Fruit fly (Drosophila melanogaster) whole organism, embryonic: ENCODE measurements around the gene NFAT.

Experiments used
- CG11247 ChIP-seq: fragments of 200-800 bp; sonication (Bioruptor generic); IDR thresholded peaks from 2 replicates; pipeline ENCODE4 v1.3.6; 2022; ENCODE audit warnings: missing biosample characterization, missing genetic modification characterization
- CG11696 ChIP-seq: fragments of 200-800 bp; sonication (Bioruptor generic); IDR thresholded peaks from 2 replicates; pipeline ENCODE4 v1.3.6; 2022; ENCODE audit warnings: missing biosample characterization, missing genetic modification characterization
- CG12659 ChIP-seq: fragments of 200-800 bp; sonication (Bioruptor generic); optimal IDR thresholded peaks from 3 replicates; lab custom pipeline; 2017; ENCODE audit warnings: mild to moderate bottlenecking, missing biosample characterization, missing genetic modification reagents, missing genetic modification characterization
- CG15269 ChIP-seq: fragments of 200-800 bp; sonication (Bioruptor generic); optimal IDR thresholded peaks from 2 replicates; lab custom pipeline; 2018; ENCODE audit warnings: missing biosample characterization, mild to moderate bottlenecking, missing genetic modification characterization, moderate library complexity
- CG17359 ChIP-seq: fragments of 200-800 bp; sonication (Bioruptor generic); optimal IDR thresholded peaks from 3 replicates; lab custom pipeline; 2018; ENCODE audit warnings: missing biosample characterization, mild to moderate bottlenecking, missing genetic modification characterization, moderate library complexity
- CG18476 ChIP-seq: fragments of 200-800 bp; sonication (Bioruptor generic); optimal IDR thresholded peaks from 2 replicates; lab custom pipeline; 2016; ENCODE audit warnings: missing biosample characterization, mild to moderate bottlenecking, missing genetic modification characterization
- CG31441 ChIP-seq: fragments of 200-800 bp; sonication (Bioruptor generic); IDR thresholded peaks from 2 replicates; pipeline ENCODE4 v1.3.6; 2022; ENCODE audit warnings: missing biosample characterization, missing genetic modification characterization
- CG3407 ChIP-seq: fragments of 200-800 bp; sonication (Bioruptor generic); optimal IDR thresholded peaks from 2 replicates; lab custom pipeline; 2018; ENCODE audit warnings: missing biosample characterization, mild to moderate bottlenecking, missing genetic modification characterization
- CG3726 ChIP-seq: fragments of 200-800 bp; sonication (Bioruptor generic); IDR thresholded peaks from 3 replicates; pipeline ENCODE4, ENCODE4 v1.3.6; 2022; ENCODE audit warnings: missing biosample characterization, missing genetic modification characterization
- CG43689 ChIP-seq: fragments of 200-800 bp; sonication (Bioruptor generic); IDR thresholded peaks from 2 replicates; pipeline ENCODE4 v1.3.6; 2022; ENCODE audit warnings: missing biosample characterization, missing genetic modification characterization
- CG5953 ChIP-seq: fragments of 200-800 bp; sonication (Bioruptor generic); IDR thresholded peaks from 2 replicates; pipeline ENCODE4 v1.3.6; 2022; ENCODE audit warnings: missing biosample characterization, missing genetic modification characterization
- CG6689 ChIP-seq: fragments of 200-800 bp; sonication (Bioruptor generic); IDR thresholded peaks from 2 replicates; pipeline ENCODE4 v1.3.6; 2022; ENCODE audit warnings: missing biosample characterization, missing genetic modification characterization
- CG6791 ChIP-seq: fragments of 200-800 bp; sonication (Bioruptor generic); IDR thresholded peaks from 3 replicates; pipeline ENCODE4 v1.3.6; 2022; ENCODE audit warnings: missing biosample characterization, missing genetic modification characterization; ENCODE audit not compliant: partially characterized antibody
- CG7839 ChIP-seq: fragments of 200-800 bp; sonication (Bioruptor generic); optimal IDR thresholded peaks from 3 replicates; lab custom pipeline; 2018; ENCODE audit warnings: missing biosample characterization, mild to moderate bottlenecking, missing genetic modification characterization, moderate library complexity
- CG8281 ChIP-seq: fragments of 200-800 bp; sonication (Bioruptor generic); optimal IDR thresholded peaks from 2 replicates; lab custom pipeline; 2018; ENCODE audit warnings: missing biosample characterization, mild to moderate bottlenecking, missing genetic modification characterization, moderate library complexity
- Chrac-16 ChIP-seq: fragments of 200-800 bp; sonication (Bioruptor generic); optimal IDR thresholded peaks from 3 replicates; lab custom pipeline; 2016; ENCODE audit warnings: missing biosample characterization, missing genetic modification characterization
- Dad ChIP-seq: fragments of 200-800 bp; sonication (Bioruptor generic); optimal IDR thresholded peaks from 3 replicates; lab custom pipeline; 2016; ENCODE audit warnings: missing biosample characterization, missing genetic modification characterization
- Dfd ChIP-seq, 2 experiments: fragments of >200 bp; optimal IDR thresholded peaks; 2 replicates each; lab custom pipeline; 2017; ENCODE audit warnings: missing biosample characterization in 2 of 2, missing genetic modification characterization in 2 of 2
- H15 ChIP-seq: fragments of 200-800 bp; sonication (Bioruptor generic); IDR thresholded peaks from 3 replicates; pipeline ENCODE4 v1.3.6; 2022; ENCODE audit warnings: missing biosample characterization, missing genetic modification characterization
- HHEX ChIP-seq: fragments of 200-800 bp; sonication (Bioruptor generic); optimal IDR thresholded peaks from 3 replicates; lab custom pipeline; 2017; ENCODE audit warnings: missing biosample characterization, mild to moderate bottlenecking, missing genetic modification characterization, missing genetic modification reagents
- Mes4 ChIP-seq: fragments of 200-800 bp; sonication (Bioruptor generic); optimal IDR thresholded peaks from 2 replicates; lab custom pipeline; 2016; ENCODE audit warnings: missing biosample characterization, missing genetic modification characterization
- Neu2 ChIP-seq: fragments of 200-800 bp; sonication (Bioruptor generic); optimal IDR thresholded peaks from 3 replicates; lab custom pipeline; 2016; ENCODE audit warnings: missing biosample characterization, missing genetic modification characterization, borderline replicate concordance
- Ptx1 ChIP-seq: fragments of 200-800 bp; sonication (Bioruptor generic); IDR thresholded peaks from 2 replicates; pipeline ENCODE4 v1.3.6; 2022; ENCODE audit warnings: missing biosample characterization, missing genetic modification characterization
- Side ChIP-seq: fragments of 200-800 bp; sonication (Bioruptor generic); optimal IDR thresholded peaks from 2 replicates; lab custom pipeline; 2016; ENCODE audit warnings: missing biosample characterization, missing genetic modification characterization
- Taf1 ChIP-seq: fragments of 200-800 bp; sonication (Bioruptor generic); IDR thresholded peaks from 2 replicates; pipeline ENCODE4 v1.3.6; 2022; ENCODE audit warnings: missing biosample characterization, missing genetic modification characterization
- amos ChIP-seq: fragments of 200-800 bp; sonication (Bioruptor generic); IDR thresholded peaks from 2 replicates; pipeline ENCODE4 v1.3.6; 2022; ENCODE audit warnings: missing biosample characterization, missing genetic modification characterization; ENCODE audit not compliant: partially characterized antibody
- bcd ChIP-seq: fragments of 200-800 bp; sonication (Bioruptor generic); optimal IDR thresholded peaks from 2 replicates; lab custom pipeline; 2017; ENCODE audit warnings: missing biosample characterization, mild to moderate bottlenecking, missing genetic modification characterization
- dati ChIP-seq: fragments of 200-800 bp; sonication (Bioruptor generic); IDR thresholded peaks from 2 replicates; pipeline ENCODE4 v1.3.6; 2022; ENCODE audit warnings: missing biosample characterization, missing genetic modification characterization
- ewg ChIP-seq: fragments of 200-800 bp; sonication (Bioruptor generic); optimal IDR thresholded peaks from 3 replicates; lab custom pipeline; 2017; ENCODE audit warnings: mild to moderate bottlenecking, missing biosample characterization, missing genetic modification reagents, missing genetic modification characterization
- fu2 ChIP-seq: fragments of 200-800 bp; sonication (Bioruptor generic); optimal IDR thresholded peaks from 2 replicates; lab custom pipeline; 2016; ENCODE audit warnings: missing biosample characterization, missing genetic modification characterization
- gcm ChIP-seq: fragments of 200-800 bp; sonication (Bioruptor generic); optimal IDR thresholded peaks from 2 replicates; lab custom pipeline; 2019; ENCODE audit warnings: missing biosample characterization, mild to moderate bottlenecking, missing genetic modification characterization, moderate library complexity
- gro ChIP-seq: fragments of 200-800 bp; sonication (Bioruptor generic); optimal IDR thresholded peaks from 2 replicates; lab custom pipeline; 2016; ENCODE audit warnings: missing biosample characterization, missing genetic modification characterization
- her ChIP-seq: fragments of 200-800 bp; sonication (Bioruptor generic); optimal IDR thresholded peaks from 2 replicates; lab custom pipeline; 2016; ENCODE audit warnings: missing biosample characterization, missing genetic modification characterization
- lola ChIP-seq, 3 experiments: fragments of >200 bp in 2 of 3; fragments of 200-800 bp in 1 of 3; sonication (Bioruptor generic) in 1 of 3; optimal IDR thresholded peaks; 2 replicates each; lab custom pipeline; 2017 to 2019; ENCODE audit warnings: missing biosample characterization in 3 of 3, missing genetic modification characterization in 3 of 3, mild to moderate bottlenecking in 1 of 3, moderate library complexity in 1 of 3
- pb ChIP-seq: fragments of 200-800 bp; sonication (Bioruptor generic); optimal IDR thresholded peaks from 3 replicates; lab custom pipeline; 2016; ENCODE audit warnings: missing biosample characterization, missing genetic modification characterization
- pfk ChIP-seq: fragments of 200-800 bp; sonication (Bioruptor generic); optimal IDR thresholded peaks from 2 replicates; lab custom pipeline; 2018; ENCODE audit warnings: missing biosample characterization, mild to moderate bottlenecking, missing genetic modification characterization, moderate library complexity
- pita ChIP-seq: fragments of 200-800 bp; sonication (Bioruptor generic); optimal IDR thresholded peaks from 2 replicates; lab custom pipeline; 2017; ENCODE audit warnings: missing biosample characterization, mild to moderate bottlenecking, missing genetic modification characterization
- psq ChIP-seq: fragments of 200-800 bp; sonication (Bioruptor generic); optimal IDR thresholded peaks from 2 replicates; lab custom pipeline; 2017; ENCODE audit warnings: missing biosample characterization, missing genetic modification characterization
- repo ChIP-seq: fragments of 200-800 bp; sonication (Bioruptor generic); optimal IDR thresholded peaks from 2 replicates; lab custom pipeline; 2016; ENCODE audit warnings: missing biosample characterization, missing genetic modification characterization
- ro ChIP-seq: fragments of 200-800 bp; sonication (Bioruptor generic); IDR thresholded peaks from 2 replicates; pipeline ENCODE4 v1.3.6; 2022; ENCODE audit warnings: missing biosample characterization, missing genetic modification characterization
- row ChIP-seq: fragments of 200-800 bp; sonication (Bioruptor generic); IDR thresholded peaks from 3 replicates; pipeline ENCODE4 v1.3.6; 2022; ENCODE audit warnings: missing biosample characterization, missing genetic modification characterization
- schlank ChIP-seq: fragments of 200-800 bp; sonication (Bioruptor generic); optimal IDR thresholded peaks from 2 replicates; lab custom pipeline; 2018; ENCODE audit warnings: missing biosample characterization, mild to moderate bottlenecking, missing genetic modification characterization
- sd ChIP-seq: fragments of 200-800 bp; sonication (Bioruptor generic); optimal IDR thresholded peaks from 3 replicates; lab custom pipeline; 2018; ENCODE audit warnings: missing biosample characterization, mild to moderate bottlenecking, missing genetic modification characterization, moderate library complexity
- sens-2 ChIP-seq: fragments of 200-800 bp; sonication (Bioruptor generic); IDR thresholded peaks from 2 replicates; pipeline ENCODE4 v1.3.6; 2022; ENCODE audit warnings: missing biosample characterization, missing genetic modification characterization
- slou ChIP-seq: fragments of 200-800 bp; sonication (Bioruptor generic); optimal IDR thresholded peaks from 3 replicates; lab custom pipeline; 2016; ENCODE audit warnings: missing biosample characterization, missing genetic modification characterization
- sr ChIP-seq: fragments of 200-800 bp; sonication (Bioruptor generic); IDR thresholded peaks from 3 replicates; pipeline ENCODE4 v1.3.6; 2022; ENCODE audit warnings: missing biosample characterization, missing genetic modification characterization
- trem ChIP-seq: fragments of 200-800 bp; optimal IDR thresholded peaks from 3 replicates; lab custom pipeline; 2019; ENCODE audit warnings: missing biosample characterization, mild to moderate bottlenecking, missing genetic modification characterization, moderate library complexity
- trh ChIP-seq: fragments of 200-800 bp; sonication (Bioruptor generic); optimal IDR thresholded peaks from 2 replicates; lab custom pipeline; 2016; ENCODE audit warnings: missing biosample characterization, missing genetic modification characterization
- usp ChIP-seq: fragments of >200 bp; optimal IDR thresholded peaks from 2 replicates; lab custom pipeline; 2017; ENCODE audit warnings: missing biosample characterization, missing genetic modification characterization
- vfl ChIP-seq: fragments of 200-800 bp; sonication (Bioruptor generic); optimal IDR thresholded peaks from 2 replicates; lab custom pipeline; 2016; ENCODE audit warnings: missing biosample characterization, missing genetic modification characterization
- z ChIP-seq: fragments of 200-800 bp; sonication (Bioruptor generic); IDR thresholded peaks from 3 replicates; pipeline ENCODE4 v1.3.6; 2022; ENCODE audit warnings: missing biosample characterization, missing genetic modification characterization

The NFAT gene

dm6 chrX:13630290-13630900 is 5.8 kb downstream of the NFAT start (continued):
- TF ChIP-seq gcm (no peak), repo (GFP tag; lab: Kevin White, UChicago) (no peak), CG11696 (no peak), amos (GFP tag; lab: Robert Waterston, UW) (no peak), Dad (GFP tag; lab: Kevin White, UChicago) (no peak), z (GFP tag; lab: Robert Waterston, UW) (no peak), psq (GFP tag; lab: Kevin White, UChicago) (no peak), pb (no peak), CG3407 (GFP tag; lab: Kevin White, UChicago) (no peak), H15 (GFP tag; lab: Robert Waterston, UW) (no peak), sd (no peak), gro (no peak), schlank (tag; lab: Kevin White, UChicago) (no peak), CG8281 (no peak), trh (GFP tag; lab: Kevin White, UChicago) (no peak), sr (GFP tag; lab: Robert Waterston, UW) (no peak), fu2 (no peak), Neu2 (GFP tag; lab: Kevin White, UChicago) (no peak), lola (GFP tag; optimal IDR thresholded peaks at IDR 0.05; lab: Kevin White, UChicago) (peak in 1 of 3 experiments; percentile 25), pita (GFP tag; lab: Kevin White, UChicago) (no peak), row (GFP tag; lab: Robert Waterston, UW) (peak; percentile 41; the same call in 1 of the 3 replicates), ewg (GFP tag; lab: Kevin White, UChicago) (no peak), Side (no peak), bcd (GFP tag; lab: Kevin White, UChicago) (no peak), sens-2 (GFP tag; lab: Robert Waterston, UW) (no peak), CG3726 (0 out of 3 replicates have a peak, but pooled peaks have one; percentile 31), CG17359 (peak; percentile 30), CG6689 (GFP tag; lab: Robert Waterston, UW) (0 out of 2 replicates have a peak, but pooled peaks have one; percentile 27), Ptx1 (GFP tag; lab: Robert Waterston, UW) (peak; percentile 50; the same call in 1 of the 2 replicates), CG7839 (peak; percentile 48), CG15269 (no peak), HHEX (GFP tag; lab: Kevin White, UChicago) (no peak), ro (GFP tag; lab: Robert Waterston, UW) (no peak), CG6791 (no peak), Chrac-16 (GFP tag; lab: Kevin White, UChicago) (peak; percentile 11), Mes4 (GFP tag; lab: Kevin White, UChicago) (no peak), CG12659 (peak; percentile 1), Taf1 (no peak), Dfd (GFP tag; optimal IDR thresholded peaks at IDR 0.05; lab: Kevin White, UChicago) (no peak), CG11247 (GFP tag; lab: Robert Waterston, UW) (no peak), CG43689 (GFP tag; lab: Robert Waterston, UW) (no peak), CG31441 (GFP tag; lab: Robert Waterston, UW) (peak; percentile 38; the same call in 1 of the 2 replicates), her (GFP tag; lab: Kevin White, UChicago) (no peak), vfl (GFP tag; lab: Kevin White, UChicago) (no peak), trem (no peak), CG18476 (GFP tag; lab: Kevin White, UChicago) (no peak), slou (GFP tag; lab: Kevin White, UChicago) (no peak), usp (GFP tag; lab: Kevin White, UChicago) (no peak), pfk (GFP tag; lab: Kevin White, UChicago) (no peak), CG5953 (GFP tag; lab: Robert Waterston, UW) (no peak), dati (GFP tag; lab: Robert Waterston, UW) (no peak)
